Worm (Caenorhabditis elegans): ENCODE results near the gene B0361.9.

- no peak for TF ChIP-seq ces-1 (GFP tag; optimal IDR thresholded peaks at IDR 0.05)
- no peak for TF ChIP-seq snpc-4 (tag; optimal IDR thresholded peaks at IDR 0.05)
- TF ChIP-seq mls-2 (tag; optimal IDR thresholded peaks at IDR 0.05), result no peak
- no peak for TF ChIP-seq sem-2 (GFP tag; optimal IDR thresholded peaks at IDR 0.05)
- no peak for TF ChIP-seq ztf-11 (tag; optimal IDR thresholded peaks at IDR 0.05)
- no peak for TF ChIP-seq hlh-1 (tag; optimal IDR thresholded peaks at IDR 0.05)
- no peak for TF ChIP-seq mep-1 (tag; optimal IDR thresholded peaks at IDR 0.05)
- TF ChIP-seq pha-4 (tag; optimal IDR thresholded peaks at IDR 0.05), result no peak
- TF ChIP-seq sptf-1 (tag; optimal IDR thresholded peaks at IDR 0.05), result no peak
- TF ChIP-seq nhr-237 (tag; optimal IDR thresholded peaks at IDR 0.05), result no peak
- TF ChIP-seq lsy-2 (tag; optimal IDR thresholded peaks at IDR 0.05), result no peak
- no peak for TF ChIP-seq unc-39 (tag; optimal IDR thresholded peaks at IDR 0.05)
- no peak for TF ChIP-seq unc-120 (tag; optimal IDR thresholded peaks at IDR 0.05; ENCODE audit: poor library complexity, severe bottlenecking)
- TF ChIP-seq nhr-76 (tag; optimal IDR thresholded peaks at IDR 0.05), result no peak
Observed at ce11 chrIII:7343389-7343788, 44.0 kb upstream of the B0361.9 start, which contains the start of gene F08F8.6.
